In the genomic region with DNA sequence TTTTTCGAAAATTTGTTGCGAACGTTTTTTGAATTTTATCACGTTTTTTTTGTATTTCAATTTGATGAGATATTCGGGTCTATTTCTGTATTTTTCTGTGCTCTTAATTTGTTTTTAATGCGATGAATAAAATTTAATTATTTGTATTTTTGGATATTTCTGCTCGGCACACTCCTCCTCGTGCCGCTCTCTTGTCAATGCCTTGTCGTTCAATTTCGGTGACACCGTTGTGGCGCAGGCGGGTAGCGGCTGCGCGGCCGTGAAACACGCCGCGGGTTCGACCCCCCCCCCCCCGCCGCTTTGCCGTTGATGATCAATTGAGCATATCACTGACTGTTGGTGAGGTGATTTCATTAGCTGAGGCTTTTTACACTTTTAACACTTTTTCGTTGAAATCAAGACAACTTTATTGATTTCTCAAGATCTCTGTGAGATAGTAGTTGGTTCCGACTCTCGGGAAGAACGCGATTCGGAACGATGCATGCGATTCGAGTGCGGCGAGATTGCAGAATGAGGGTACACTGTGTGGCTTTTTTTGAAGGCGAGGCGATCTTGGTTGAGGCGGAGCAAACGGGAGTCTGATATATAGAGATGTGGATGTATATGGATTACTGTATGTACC, we compare ENCODE assay signal across 4 worm cellular contexts.
TF ChIP-seq lines count a peak whose summit lies in the region.

No protein-coding gene starts in this region.

TF ChIP-seq in whole organism, L2 larva, 48 proteins besides CTCF, POLR2A, EP300 and RAD21 (continued from another document):
- peak; percentile 88 for TF ChIP-seq Y55F3AM.14 (GFP tag; optimal IDR thresholded peaks at IDR 0.05; lab: Kevin White, UChicago)
- no peak for TF ChIP-seq nhr-77 (tag; optimal IDR thresholded peaks at IDR 0.05; lab: Kevin White, UChicago)
- TF ChIP-seq nhr-25 (tag; optimal IDR thresholded peaks at IDR 0.05; lab: Kevin White, UChicago) = peak; percentile 40
- TF ChIP-seq nhr-12 (tag; optimal IDR thresholded peaks at IDR 0.05; lab: Kevin White, UChicago) = no peak
- TF ChIP-seq nhr-23 (tag; optimal IDR thresholded peaks at IDR 0.05; lab: Kevin White, UChicago) = no peak
- peak; percentile 65 for TF ChIP-seq sma-9 (GFP tag; optimal IDR thresholded peaks at IDR 0.05; lab: Kevin White, UChicago)
- no peak for TF ChIP-seq sma-9 (tag; optimal IDR thresholded peaks at IDR 0.05; lab: Kevin White, UChicago)
- no peak for TF ChIP-seq elt-3 (tag; optimal IDR thresholded peaks at IDR 0.05; lab: Kevin White, UChicago)
- TF ChIP-seq skn-1 (tag; optimal IDR thresholded peaks at IDR 0.05; lab: Kevin White, UChicago) = no peak
- no peak for TF ChIP-seq aly-2 (tag; optimal IDR thresholded peaks at IDR 0.05; lab: Kevin White, UChicago)
- no peak for TF ChIP-seq blmp-1 (tag; optimal IDR thresholded peaks at IDR 0.05; lab: Kevin White, UChicago; ENCODE audit: insufficient read depth)
- TF ChIP-seq sma-3 (GFP tag; optimal IDR thresholded peaks at IDR 0.05; lab: Kevin White, UChicago) = peak; percentile 65
- TF ChIP-seq mdl-1 (tag; optimal IDR thresholded peaks at IDR 0.05; lab: Kevin White, UChicago) = peak in 1 of 2 experiments; percentile 46
- TF ChIP-seq nhr-237 (tag; optimal IDR thresholded peaks at IDR 0.05; lab: Kevin White, UChicago) = no peak
- no peak for TF ChIP-seq ama-1 (optimal IDR thresholded peaks at IDR 0.05; lab: Kevin White, UChicago)
- no peak for TF ChIP-seq ztf-1 (GFP tag; conservative IDR thresholded peaks at IDR 0.05; lab: Robert Waterston, UW)
- peak; percentile 81 for TF ChIP-seq F13H6.1 (tag; optimal IDR thresholded peaks at IDR 0.05; lab: Kevin White, UChicago)
- TF ChIP-seq lin-11 (tag; optimal IDR thresholded peaks at IDR 0.05; lab: Kevin White, UChicago) = peak; percentile 13
- TF ChIP-seq nhr-129 (tag; optimal IDR thresholded peaks at IDR 0.05; lab: Kevin White, UChicago) = peak; percentile 57
- no peak for TF ChIP-seq sem-4 (tag; optimal IDR thresholded peaks at IDR 0.05; lab: Kevin White, UChicago)
- no peak for TF ChIP-seq snpc-4 (tag; optimal IDR thresholded peaks at IDR 0.05; lab: Kevin White, UChicago)
- peak; percentile 9 for TF ChIP-seq zag-1 (tag; optimal IDR thresholded peaks at IDR 0.05; lab: Kevin White, UChicago)
- TF ChIP-seq ZK546.5 (tag; optimal IDR thresholded peaks at IDR 0.05; lab: Kevin White, UChicago) = no peak
- TF ChIP-seq nhr-10 (tag; optimal IDR thresholded peaks at IDR 0.05; lab: Kevin White, UChicago) = no peak
- TF ChIP-seq mab-5 (tag; optimal IDR thresholded peaks at IDR 0.05; lab: Kevin White, UChicago) = no peak
- TF ChIP-seq crh-2 (tag; optimal IDR thresholded peaks at IDR 0.05; lab: Kevin White, UChicago) = peak; percentile 44
- no peak for TF ChIP-seq elt-1 (tag; optimal IDR thresholded peaks at IDR 0.05; lab: Kevin White, UChicago)

TF ChIP-seq in whole organism, L4 larva, 104 proteins besides CTCF, POLR2A, EP300 and RAD21 (continued from another document and continues in another):
- peak; percentile 98 for TF ChIP-seq Y5F2A.4 (GFP tag; optimal IDR thresholded peaks at IDR 0.05; lab: Kevin White, UChicago)
- peak; percentile 90 for TF ChIP-seq rbr-2 (tag; optimal IDR thresholded peaks at IDR 0.05; lab: Kevin White, UChicago)
- peak; percentile 88 for TF ChIP-seq mdt-29 (GFP tag; IDR thresholded peaks at IDR 0.05; lab: Robert Waterston, UW)
- no peak for TF ChIP-seq nhr-237 (tag; optimal IDR thresholded peaks at IDR 0.05; lab: Kevin White, UChicago)
- TF ChIP-seq set-16 (GFP tag; IDR thresholded peaks at IDR 0.05; lab: Robert Waterston, UW) = peak; percentile 100
- TF ChIP-seq T26A8.4 (GFP tag; IDR thresholded peaks at IDR 0.05; lab: Robert Waterston, UW) = peak; percentile 96
- no peak for TF ChIP-seq fkh-10 (GFP tag; optimal IDR thresholded peaks at IDR 0.05; lab: Kevin White, UChicago)
- peak; percentile 99 for TF ChIP-seq nhr-111 (GFP tag; optimal IDR thresholded peaks at IDR 0.05; lab: Kevin White, UChicago)
- peak; percentile 97 for TF ChIP-seq lin-1 (GFP tag; IDR thresholded peaks at IDR 0.05; lab: Robert Waterston, UW)
- peak; percentile 86 for TF ChIP-seq dmd-6 (GFP tag; IDR thresholded peaks at IDR 0.05; lab: Robert Waterston, UW)
- TF ChIP-seq zfp-2 (tag; optimal IDR thresholded peaks at IDR 0.05; lab: Kevin White, UChicago) = peak; percentile 78
- TF ChIP-seq F44E2.7 (GFP tag; IDR thresholded peaks at IDR 0.05; lab: Robert Waterston, UW) = peak; percentile 99
- TF ChIP-seq unc-62 (GFP tag; optimal IDR thresholded peaks at IDR 0.05 in 1 of 2; lab: Kevin White, UChicago) = peak in 1 of 2 experiments; percentile 73
- no peak for TF ChIP-seq unc-62 (tag; optimal IDR thresholded peaks at IDR 0.05; lab: Kevin White, UChicago)
- peak; percentile 64 for TF ChIP-seq jun-1 (tag; optimal IDR thresholded peaks at IDR 0.05; lab: Kevin White, UChicago)
- TF ChIP-seq snpc-1.2 (GFP tag; IDR thresholded peaks at IDR 0.05; lab: Robert Waterston, UW) = peak; percentile 94
- peak; percentile 89 for TF ChIP-seq zfp-3 (GFP tag; conservative IDR thresholded peaks at IDR 0.05; lab: Robert Waterston, UW)
- peak; percentile 52 for TF ChIP-seq ztf-7 (tag; optimal IDR thresholded peaks at IDR 0.05; lab: Kevin White, UChicago)
- no peak for TF ChIP-seq daf-12 (tag; optimal IDR thresholded peaks at IDR 0.05; lab: Kevin White, UChicago)
- TF ChIP-seq unc-39 (tag; optimal IDR thresholded peaks at IDR 0.05; lab: Kevin White, UChicago) = no peak
- peak; percentile 32 for TF ChIP-seq dpl-1 (GFP tag; optimal IDR thresholded peaks at IDR 0.05; lab: Kevin White, UChicago)
- TF ChIP-seq hmg-1.1 (GFP tag; IDR thresholded peaks at IDR 0.05; lab: Robert Waterston, UW) = peak; percentile 95
- peak; percentile 99 for TF ChIP-seq pha-4 (GFP tag; IDR thresholded peaks at IDR 0.05; lab: Robert Waterston, UW)
- no peak for TF ChIP-seq pha-4 (tag; optimal IDR thresholded peaks at IDR 0.05; lab: Kevin White, UChicago)
- TF ChIP-seq nhr-6 (tag; optimal IDR thresholded peaks at IDR 0.05; lab: Kevin White, UChicago) = peak; percentile 40
- TF ChIP-seq aly-2 (tag; optimal IDR thresholded peaks at IDR 0.05; lab: Kevin White, UChicago) = no peak
- TF ChIP-seq lsy-2 (tag; optimal IDR thresholded peaks at IDR 0.05; lab: Kevin White, UChicago) = peak; percentile 11 to 56
- TF ChIP-seq spr-1 (tag; optimal IDR thresholded peaks at IDR 0.05; lab: Kevin White, UChicago) = peak; percentile 93
- TF ChIP-seq unc-130 (GFP tag; optimal IDR thresholded peaks at IDR 0.05; lab: Kevin White, UChicago) = peak; percentile 95
- TF ChIP-seq dmd-8 (GFP tag; IDR thresholded peaks at IDR 0.05; lab: Robert Waterston, UW) = peak; percentile 100
- TF ChIP-seq lir-3 (tag; optimal IDR thresholded peaks at IDR 0.05; lab: Kevin White, UChicago) = peak; percentile 93
- peak; percentile 45 for TF ChIP-seq R02D3.7 (tag; optimal IDR thresholded peaks at IDR 0.05; lab: Kevin White, UChicago)
- no peak for TF ChIP-seq ceh-62 (tag; optimal IDR thresholded peaks at IDR 0.05; lab: Kevin White, UChicago)
- peak; percentile 99 for TF ChIP-seq arid-1 (GFP tag; conservative IDR thresholded peaks at IDR 0.05; lab: Robert Waterston, UW)

TF ChIP-seq in whole organism, late embryonic, 69 proteins besides CTCF, POLR2A, EP300 and RAD21 (continued from another document and continues in another):
- TF ChIP-seq unc-3 (GFP tag; conservative IDR thresholded peaks at IDR 0.05; lab: Robert Waterston, UW) = peak; percentile 100
- TF ChIP-seq unc-3 (tag; optimal IDR thresholded peaks at IDR 0.05; lab: Kevin White, UChicago) = peak; percentile 99
- peak; percentile 100 for TF ChIP-seq ceh-48 (tag; optimal IDR thresholded peaks at IDR 0.05; lab: Kevin White, UChicago)
- TF ChIP-seq rnt-1 (tag; optimal IDR thresholded peaks at IDR 0.05; lab: Kevin White, UChicago) = peak; percentile 99
- peak; percentile 97 for TF ChIP-seq ceh-31 (tag; optimal IDR thresholded peaks at IDR 0.05; lab: Kevin White, UChicago)
- TF ChIP-seq ceh-2 (tag; optimal IDR thresholded peaks at IDR 0.05; lab: Kevin White, UChicago) = peak; percentile 99
- TF ChIP-seq ceh-34 (tag; optimal IDR thresholded peaks at IDR 0.05; lab: Kevin White, UChicago) = peak; percentile 99
- TF ChIP-seq ttx-3 (tag; optimal IDR thresholded peaks at IDR 0.05; lab: Kevin White, UChicago) = peak; percentile 99
- TF ChIP-seq tbx-2 (tag; optimal IDR thresholded peaks at IDR 0.05; lab: Kevin White, UChicago) = peak; percentile 99
- TF ChIP-seq pha-2 (tag; optimal IDR thresholded peaks at IDR 0.05; lab: Kevin White, UChicago) = peak; percentile 98
- peak; percentile 93 for TF ChIP-seq ets-4 (tag; optimal IDR thresholded peaks at IDR 0.05; lab: Kevin White, UChicago)
- peak; percentile 98 for TF ChIP-seq sox-2 (GFP tag; IDR thresholded peaks at IDR 0.05; lab: Robert Waterston, UW)
- TF ChIP-seq dmd-4 (tag; optimal IDR thresholded peaks at IDR 0.05; lab: Kevin White, UChicago; ENCODE audit: borderline replicate concordance) = peak; percentile 99
- TF ChIP-seq pag-3 (tag; optimal IDR thresholded peaks at IDR 0.05; lab: Kevin White, UChicago; ENCODE audit: borderline replicate concordance) = peak; percentile 99
- no peak for TF ChIP-seq pax-1 (tag; optimal IDR thresholded peaks at IDR 0.05; lab: Kevin White, UChicago)
- peak; percentile 100 for TF ChIP-seq Y22D7AL.16 (tag; optimal IDR thresholded peaks at IDR 0.05; lab: Kevin White, UChicago)
- TF ChIP-seq ceh-22 (tag; optimal IDR thresholded peaks at IDR 0.05; lab: Kevin White, UChicago) = peak; percentile 59
- TF ChIP-seq nfya-1 (tag; optimal IDR thresholded peaks at IDR 0.05; lab: Kevin White, UChicago) = peak; percentile 92
- TF ChIP-seq syd-9 (tag; optimal IDR thresholded peaks at IDR 0.05; lab: Kevin White, UChicago) = peak; percentile 99
- TF ChIP-seq dve-1 (tag; optimal IDR thresholded peaks at IDR 0.05; lab: Kevin White, UChicago) = peak; percentile 96
- TF ChIP-seq ceh-45 (GFP tag; IDR thresholded peaks at IDR 0.05; lab: Robert Waterston, UW) = peak; percentile 100
- peak; percentile 96 for TF ChIP-seq K09A11.1 (tag; optimal IDR thresholded peaks at IDR 0.05; lab: Kevin White, UChicago; ENCODE audit: insufficient read depth)
- TF ChIP-seq pqm-1 (tag; optimal IDR thresholded peaks at IDR 0.05; lab: Kevin White, UChicago) = peak; percentile 99
- TF ChIP-seq che-1 (tag; optimal IDR thresholded peaks at IDR 0.05; lab: Kevin White, UChicago) = peak; percentile 99
- peak; percentile 99 for TF ChIP-seq F13H6.1 (tag; optimal IDR thresholded peaks at IDR 0.05; lab: Kevin White, UChicago)
- peak; percentile 100 for TF ChIP-seq pat-9 (tag; optimal IDR thresholded peaks at IDR 0.05; lab: Kevin White, UChicago)
- TF ChIP-seq C38D4.7 (GFP tag; optimal IDR thresholded peaks at IDR 0.05; lab: Kevin White, UChicago) = peak; percentile 99
- TF ChIP-seq hlh-13 (GFP tag; optimal IDR thresholded peaks at IDR 0.05; lab: Kevin White, UChicago) = peak; percentile 100
- TF ChIP-seq ceh-24 (tag; optimal IDR thresholded peaks at IDR 0.05; lab: Kevin White, UChicago) = peak; percentile 100
- peak; percentile 100 for TF ChIP-seq gmeb-2 (tag; optimal IDR thresholded peaks at IDR 0.05; lab: Kevin White, UChicago)
- TF ChIP-seq sox-4 (tag; optimal IDR thresholded peaks at IDR 0.05; lab: Kevin White, UChicago) = peak; percentile 100
- TF ChIP-seq sdc-2 (tag; optimal IDR thresholded peaks at IDR 0.05; lab: Kevin White, UChicago) = peak; percentile 95
- TF ChIP-seq C08G9.2 (tag; optimal IDR thresholded peaks at IDR 0.05; lab: Kevin White, UChicago) = peak; percentile 94
- TF ChIP-seq ceh-18 (tag; optimal IDR thresholded peaks at IDR 0.05; lab: Kevin White, UChicago) = peak; percentile 99
- TF ChIP-seq ahr-1 (tag; optimal IDR thresholded peaks at IDR 0.05; lab: Kevin White, UChicago) = peak; percentile 99
- TF ChIP-seq nhr-11 (tag; optimal IDR thresholded peaks at IDR 0.05; lab: Kevin White, UChicago) = no peak

TF ChIP-seq in whole organism, mixed stage, embryonic, 35 proteins besides CTCF, POLR2A, EP300 and RAD21 (continued from another document):
- TF ChIP-seq unc-120 (tag; optimal IDR thresholded peaks at IDR 0.05; lab: Kevin White, UChicago; ENCODE audit: poor library complexity, severe bottlenecking) (peak; percentile 100), nhr-12 (tag; optimal IDR thresholded peaks at IDR 0.05; lab: Kevin White, UChicago) (peak; percentile 57), nhr-76 (tag; optimal IDR thresholded peaks at IDR 0.05; lab: Kevin White, UChicago) (peak; percentile 63), tbx-8 (GFP tag; optimal IDR thresholded peaks at IDR 0.05; lab: Kevin White, UChicago) (peak; percentile 100), snpc-4 (tag; optimal IDR thresholded peaks at IDR 0.05; lab: Kevin White, UChicago) (no peak), ceh-39 (tag; optimal IDR thresholded peaks at IDR 0.05; lab: Kevin White, UChicago) (no peak), M03D4.4 (tag; optimal IDR thresholded peaks at IDR 0.05; lab: Kevin White, UChicago) (peak; percentile 99), cnd-1 (tag; optimal IDR thresholded peaks at IDR 0.05; lab: Kevin White, UChicago) (peak; percentile 99), pha-4 (tag; optimal IDR thresholded peaks at IDR 0.05; lab: Kevin White, UChicago) (peak; percentile 84)
